Fruit fly (Drosophila melanogaster) whole organism, embryonic: ENCODE data around the gene mRpL24.

Experiments used
- Bgb ChIP-seq: fragments of 200-800 bp; sonication (Bioruptor generic); IDR thresholded peaks from 2 replicates; pipeline ENCODE4 v1.3.6; 2022; ENCODE audit warnings: missing biosample characterization, missing genetic modification characterization; ENCODE audit not compliant: partially characterized antibody
- CG10274 ChIP-seq: fragments of 200-800 bp; sonication (Bioruptor generic); optimal IDR thresholded peaks from 3 replicates; lab custom pipeline; 2017; ENCODE audit warnings: missing biosample characterization, mild to moderate bottlenecking, missing genetic modification characterization
- CG11093 ChIP-seq: fragments of 200-800 bp; sonication (Bioruptor generic); IDR thresholded peaks from 3 replicates; pipeline ENCODE4 v1.3.6; 2022; ENCODE audit warnings: missing biosample characterization, missing genetic modification characterization
- CG11560 ChIP-seq: fragments of 200-800 bp; sonication (Bioruptor generic); IDR thresholded peaks from 3 replicates; pipeline ENCODE4 v1.3.6; 2022; ENCODE audit warnings: missing biosample characterization, missing genetic modification characterization
- CG12219 ChIP-seq: fragments of 200-800 bp; sonication (Bioruptor generic); optimal IDR thresholded peaks from 3 replicates; lab custom pipeline; 2018; ENCODE audit warnings: missing biosample characterization, mild to moderate bottlenecking, missing genetic modification characterization
- CG12744 ChIP-seq: fragments of 200-800 bp; sonication (Bioruptor generic); optimal IDR thresholded peaks from 2 replicates; lab custom pipeline; 2016; ENCODE audit warnings: missing biosample characterization, missing genetic modification characterization
- CG13624 ChIP-seq: fragments of 200-800 bp; sonication (Bioruptor generic); optimal IDR thresholded peaks from 2 replicates; lab custom pipeline; 2016; ENCODE audit warnings: missing biosample characterization, missing genetic modification characterization
- CG13775 ChIP-seq: fragments of 200-800 bp; sonication (Bioruptor generic); optimal IDR thresholded peaks from 3 replicates; lab custom pipeline; 2017; ENCODE audit warnings: missing biosample characterization, mild to moderate bottlenecking, missing genetic modification characterization
- CG14014 ChIP-seq: fragments of 200-800 bp; sonication (Bioruptor generic); IDR thresholded peaks from 2 replicates; pipeline ENCODE4 v1.3.6; 2022; ENCODE audit warnings: missing biosample characterization, missing genetic modification characterization
- CG15514 ChIP-seq: fragments of 200-800 bp; sonication (Bioruptor generic); optimal IDR thresholded peaks from 3 replicates; lab custom pipeline; 2017; ENCODE audit warnings: missing biosample characterization, missing genetic modification characterization, mild to moderate bottlenecking, moderate library complexity, missing genetic modification reagents
- CG1647 ChIP-seq: fragments of 200-800 bp; sonication (Bioruptor generic); optimal IDR thresholded peaks from 3 replicates; lab custom pipeline; 2016; ENCODE audit warnings: missing biosample characterization, missing genetic modification characterization
- CG18599 ChIP-seq: fragments of 200-800 bp; sonication (Bioruptor generic); optimal IDR thresholded peaks from 3 replicates; lab custom pipeline; 2017; ENCODE audit warnings: missing biosample characterization, missing genetic modification characterization, mild to moderate bottlenecking, moderate library complexity, missing genetic modification reagents
- CG2120 ChIP-seq: fragments of 200-800 bp; sonication (Bioruptor generic); optimal IDR thresholded peaks from 3 replicates; lab custom pipeline; 2016; ENCODE audit warnings: missing biosample characterization, missing genetic modification characterization
- CG2129 ChIP-seq: fragments of 200-800 bp; sonication (Bioruptor generic); IDR thresholded peaks from 2 replicates; pipeline ENCODE4 v1.3.6; 2022; ENCODE audit warnings: missing biosample characterization, missing genetic modification characterization; ENCODE audit not compliant: partially characterized antibody
- CG32532 ChIP-seq: fragments of 200-800 bp; sonication (Bioruptor generic); IDR thresholded peaks from 2 replicates; pipeline ENCODE4 v1.3.6; 2022; ENCODE audit warnings: missing biosample characterization, missing genetic modification characterization
- CG3726 ChIP-seq: fragments of 200-800 bp; sonication (Bioruptor generic); IDR thresholded peaks from 3 replicates; pipeline ENCODE4, ENCODE4 v1.3.6; 2022; ENCODE audit warnings: missing biosample characterization, missing genetic modification characterization
- CG6654 ChIP-seq: fragments of 200-800 bp; sonication (Bioruptor generic); optimal IDR thresholded peaks from 2 replicates; lab custom pipeline; 2017; ENCODE audit warnings: missing biosample characterization, mild to moderate bottlenecking, missing genetic modification characterization
- CG7745 ChIP-seq: fragments of 200-800 bp; sonication (Bioruptor generic); optimal IDR thresholded peaks from 2 replicates; lab custom pipeline; 2018; ENCODE audit warnings: missing biosample characterization, mild to moderate bottlenecking, missing genetic modification characterization, moderate library complexity
- CG7987 ChIP-seq: fragments of 200-800 bp; sonication (Bioruptor generic); optimal IDR thresholded peaks from 2 replicates; lab custom pipeline; 2018; ENCODE audit warnings: missing biosample characterization, mild to moderate bottlenecking, missing genetic modification characterization, moderate library complexity
- CG9727 ChIP-seq: fragments of 200-800 bp; sonication (Bioruptor generic); optimal IDR thresholded peaks from 3 replicates; lab custom pipeline; 2017; ENCODE audit warnings: missing biosample characterization, mild to moderate bottlenecking, missing genetic modification characterization
- CoRest ChIP-seq: fragments of 200-800 bp; sonication (Bioruptor generic); optimal IDR thresholded peaks from 3 replicates; lab custom pipeline; 2018; ENCODE audit warnings: missing biosample characterization, mild to moderate bottlenecking, missing genetic modification characterization, moderate library complexity
- HHEX ChIP-seq: fragments of 200-800 bp; sonication (Bioruptor generic); optimal IDR thresholded peaks from 3 replicates; lab custom pipeline; 2017; ENCODE audit warnings: missing biosample characterization, mild to moderate bottlenecking, missing genetic modification characterization, missing genetic modification reagents
- HLH54F ChIP-seq: fragments of 200-800 bp; sonication (Bioruptor generic); optimal IDR thresholded peaks from 3 replicates; lab custom pipeline; 2016; ENCODE audit warnings: missing biosample characterization, missing genetic modification characterization
- Kr ChIP-seq: fragments of 200-800 bp; sonication (Bioruptor generic); optimal IDR thresholded peaks from 2 replicates; lab custom pipeline; 2017; ENCODE audit warnings: missing biosample characterization, mild to moderate bottlenecking, missing genetic modification characterization
- Med ChIP-seq: fragments of 200-800 bp; sonication (Bioruptor generic); peaks from one replicate; lab custom pipeline; 2016; ENCODE audit warnings: missing biosample characterization, missing genetic modification characterization, mild to moderate bottlenecking, inconsistent platforms, moderate library complexity
- Ssrp ChIP-seq: fragments of 200-800 bp; sonication (Bioruptor generic); optimal IDR thresholded peaks from 2 replicates; lab custom pipeline; 2018; ENCODE audit warnings: missing biosample characterization, mild to moderate bottlenecking, missing genetic modification characterization, moderate library complexity
- corto ChIP-seq: fragments of 200-800 bp; sonication (Bioruptor generic); optimal IDR thresholded peaks from 2 replicates; lab custom pipeline; 2016; ENCODE audit warnings: missing biosample characterization, mild to moderate bottlenecking, missing genetic modification characterization, moderate library complexity
- dan ChIP-seq: fragments of 200-800 bp; sonication (Bioruptor generic); IDR thresholded peaks from 2 replicates; pipeline ENCODE4 v1.3.6; 2022; ENCODE audit warnings: missing biosample characterization, missing genetic modification characterization
- gce ChIP-seq: fragments of 200-800 bp; sonication (Bioruptor generic); IDR thresholded peaks from 3 replicates; pipeline ENCODE4 v1.3.6; 2022; ENCODE audit warnings: missing biosample characterization, missing genetic modification characterization
- hbn ChIP-seq: fragments of 200-800 bp; sonication (Bioruptor generic); IDR thresholded peaks from 2 replicates; pipeline ENCODE4 v1.3.6; 2022; ENCODE audit warnings: missing biosample characterization, missing genetic modification characterization; ENCODE audit not compliant: partially characterized antibody
- her ChIP-seq: fragments of 200-800 bp; sonication (Bioruptor generic); optimal IDR thresholded peaks from 2 replicates; lab custom pipeline; 2016; ENCODE audit warnings: missing biosample characterization, missing genetic modification characterization
- klu ChIP-seq: fragments of 200-800 bp; sonication (Bioruptor generic); IDR thresholded peaks from 2 replicates; pipeline ENCODE4 v1.3.6; 2022; ENCODE audit warnings: missing biosample characterization, missing genetic modification characterization
- lab ChIP-seq: fragments of 200-800 bp; sonication (Bioruptor generic); optimal IDR thresholded peaks from 3 replicates; lab custom pipeline; 2017; ENCODE audit warnings: missing biosample characterization, missing genetic modification characterization, mild to moderate bottlenecking, moderate library complexity, missing genetic modification reagents
- nerfin-2 ChIP-seq: fragments of 200-800 bp; sonication (Bioruptor generic); IDR thresholded peaks from 2 replicates; pipeline ENCODE4 v1.3.6; 2022; ENCODE audit warnings: missing biosample characterization, missing genetic modification characterization; ENCODE audit not compliant: partially characterized antibody
- pan ChIP-seq, 4 experiments: fragments of >200 bp in 3 of 4; fragments of 200-800 bp in 1 of 4; sonication (Bioruptor generic) in 1 of 4; optimal IDR thresholded peaks in 3 of 4; IDR thresholded peaks in 1 of 4; 2 replicates each; pipeline versions ENCODE4 v1.3.6 to Lab custom; 2017 to 2022; ENCODE audit warnings: missing biosample characterization in 2 of 4, missing genetic modification characterization in 2 of 4, mixed read lengths in 1 of 4
- scrt ChIP-seq: fragments of 200-800 bp; sonication (Bioruptor generic); optimal IDR thresholded peaks from 2 replicates; lab custom pipeline; 2018; ENCODE audit warnings: missing biosample characterization, mild to moderate bottlenecking, missing genetic modification characterization, moderate library complexity
- sens ChIP-seq: fragments of 200-800 bp; sonication (Bioruptor generic); peaks from one replicate; lab custom pipeline; 2016; ENCODE audit warnings: missing biosample characterization, missing genetic modification characterization
- unc-4 ChIP-seq: fragments of 200-800 bp; sonication (Bioruptor generic); IDR thresholded peaks from 2 replicates; pipeline ENCODE4 v1.3.6; 2022; ENCODE audit warnings: missing biosample characterization, missing genetic modification characterization; ENCODE audit not compliant: partially characterized antibody
- unpg ChIP-seq: fragments of 200-800 bp; sonication (Bioruptor generic); optimal IDR thresholded peaks from 3 replicates; lab custom pipeline; 2018; ENCODE audit warnings: missing biosample characterization, mild to moderate bottlenecking, missing genetic modification characterization, moderate library complexity
- wdn ChIP-seq: fragments of 200-800 bp; sonication (Bioruptor generic); IDR thresholded peaks from 2 replicates; pipeline ENCODE4 v1.3.6; 2022; ENCODE audit warnings: missing biosample characterization, missing genetic modification characterization

Gene mRpL24

DNA sequence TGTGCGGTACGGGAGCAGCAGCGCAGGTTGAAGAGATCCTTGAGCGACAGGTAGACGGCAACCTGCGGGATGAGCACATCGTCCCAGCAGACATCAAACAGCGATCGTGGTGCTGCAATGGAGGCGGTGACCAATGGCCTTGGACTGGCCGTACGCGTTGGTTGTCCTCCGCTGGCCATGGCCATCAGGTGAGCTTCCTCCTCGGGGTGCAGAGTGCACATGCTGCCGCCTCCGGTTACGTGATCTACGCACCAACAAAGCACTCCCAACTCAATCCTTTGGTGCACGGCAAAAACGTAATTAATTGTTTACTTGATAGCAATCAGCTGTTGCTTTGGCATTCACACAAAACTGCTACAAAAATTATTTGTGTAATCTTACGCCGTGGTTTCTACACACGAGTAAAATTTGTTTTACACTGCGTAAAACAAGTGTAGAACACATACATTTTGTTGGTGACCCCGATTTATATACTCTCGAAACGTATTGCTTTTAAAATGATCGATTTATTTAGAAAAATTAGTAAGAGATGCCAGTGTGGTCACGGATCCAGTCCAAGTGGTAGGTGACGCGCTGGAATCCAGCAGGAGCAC is 4.4 kb upstream of the mRpL24 start, which contains the start of gene jet (continued):
- TF ChIP-seq hbn (GFP tag; lab: Robert Waterston, UW) (0 out of 2 replicates have a peak, but pooled peaks have one; percentile 20), corto (GFP tag; lab: Kevin White, UChicago) (no peak), pan (optimal IDR thresholded peaks at IDR 0.05; lab: Kevin White, UChicago) (no peak), pan (GFP tag; optimal IDR thresholded peaks at IDR 0.05 in 1 of 2, IDR thresholded peaks at IDR 0.05 in 1 of 2) (no peak), Kr (GFP tag; lab: Kevin White, UChicago) (no peak), CG13624 (GFP tag; lab: Kevin White, UChicago) (no peak), HLH54F (GFP tag; lab: Kevin White, UChicago) (no peak), CG12744 (GFP tag; lab: Kevin White, UChicago) (no peak), CG7987 (GFP tag; lab: Kevin White, UChicago) (no peak), CG7745 (tag; lab: Kevin White, UChicago) (no peak), CG1647 (GFP tag; lab: Kevin White, UChicago) (no peak), HHEX (GFP tag; lab: Kevin White, UChicago) (no peak), nerfin-2 (GFP tag; lab: Robert Waterston, UW) (no peak; the same call in 1 of the 2 replicates), CG10274 (GFP tag; lab: Kevin White, UChicago) (no peak), dan (GFP tag; lab: Robert Waterston, UW) (no peak), CG11560 (tag; lab: Robert Waterston, UW) (no peak), CG9727 (GFP tag; lab: Kevin White, UChicago) (no peak), CG32532 (GFP tag; lab: Robert Waterston, UW) (no peak), CG11093 (GFP tag; lab: Robert Waterston, UW) (no peak), klu (GFP tag; lab: Robert Waterston, UW) (no peak), CG15514 (GFP tag; lab: Kevin White, UChicago) (no peak), gce (GFP tag; lab: Robert Waterston, UW) (no peak), Bgb (GFP tag; lab: Robert Waterston, UW) (peak; percentile 76), CG2129 (GFP tag; lab: Robert Waterston, UW) (no peak), CG13775 (GFP tag; lab: Kevin White, UChicago) (no peak)

DNA sequence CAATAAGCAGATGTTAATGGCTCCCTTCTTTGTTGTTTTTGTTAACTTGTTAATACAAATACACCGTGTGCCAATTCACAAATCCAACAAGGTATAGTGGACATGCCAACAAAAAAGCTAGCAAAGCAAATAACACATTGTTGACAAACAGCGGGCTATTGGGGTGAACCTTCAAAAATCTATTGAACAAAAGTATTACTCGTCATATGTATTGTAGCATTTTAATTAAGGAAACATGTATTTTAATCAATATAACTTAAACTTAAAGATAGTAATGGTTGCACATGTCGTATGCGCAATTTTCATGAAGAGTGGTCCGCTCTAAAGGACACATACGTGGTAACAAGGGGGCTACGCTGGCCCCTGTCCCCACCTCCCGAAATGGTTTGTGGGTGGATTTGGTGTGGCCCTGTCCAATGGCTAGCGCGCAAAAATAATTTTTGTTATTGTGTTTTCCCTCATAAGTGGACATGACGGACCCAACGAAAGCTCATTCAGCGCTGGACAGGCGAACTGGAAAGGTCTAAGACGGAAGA is 2.8 kb downstream of the mRpL24 start, which contains the start of gene synr:
synr (plus strand) TSS at position 486 of the 536 bp plus-strand sequence.
- no peak for TF ChIP-seq unc-4 (GFP tag; lab: Robert Waterston, UW)
- peak; percentile 32 for TF ChIP-seq CG2120 (GFP tag; lab: Kevin White, UChicago)
- no peak for TF ChIP-seq scrt (GFP tag; lab: Kevin White, UChicago)
- TF ChIP-seq CG14014 (GFP tag; lab: Robert Waterston, UW): no peak
- no peak for TF ChIP-seq CG12219 (GFP tag; lab: Kevin White, UChicago)
- TF ChIP-seq CG18599 (GFP tag; lab: Kevin White, UChicago): peak; percentile 44
- TF ChIP-seq her (GFP tag; lab: Kevin White, UChicago): no peak
- TF ChIP-seq CoRest (tag; lab: Kevin White, UChicago): no peak
- no peak for TF ChIP-seq unpg (GFP tag; lab: Kevin White, UChicago)
- peak; percentile 57 for TF ChIP-seq lab
- TF ChIP-seq CG15514 (GFP tag; lab: Kevin White, UChicago): peak; percentile 7
- no peak for TF ChIP-seq Ssrp (tag; lab: Kevin White, UChicago)
- TF ChIP-seq Med (GFP tag; lab: Kevin White, UChicago): peak; percentile 13
- peak; percentile 59 for TF ChIP-seq sens (GFP tag; lab: Kevin White, UChicago)
- no peak for TF ChIP-seq CG3726 (GFP tag; lab: Robert Waterston, UW)
- no peak for TF ChIP-seq CG6654 (GFP tag; lab: Kevin White, UChicago)
- 0 out of 2 replicates have a peak, but pooled peaks have one; percentile 11 for TF ChIP-seq wdn (GFP tag; lab: Robert Waterston, UW)
